Worm (Caenorhabditis elegans) whole organism, L4 larva: ENCODE results near the gene mab-21.

Source experiments
- F26F4.8 ChIP-seq: fragments of 200-800 bp; sonication (Bioruptor generic); conservative IDR thresholded peaks from 2 replicates; pipeline ENCODE4 v1.3.6; 2022; ENCODE audit warnings: missing genetic modification characterization, missing compliant biosample characterization
- R02D3.7 ChIP-seq: fragments of 150-350 bp; sonication (generic microtip); optimal IDR thresholded peaks from 3 replicates; lab custom pipeline; 2014; ENCODE audit warnings: missing biosample characterization, missing genetic modification characterization
- T20F7.1 ChIP-seq: fragments of 200-800 bp; sonication (Bioruptor generic); optimal IDR thresholded peaks from 2 replicates; lab custom pipeline; 2018; ENCODE audit warnings: mild to moderate bottlenecking, missing genetic modification characterization, missing compliant biosample characterization
- aha-1 ChIP-seq: fragments of 150-350 bp; peaks from one replicate; lab custom pipeline; 2014; ENCODE audit warnings: missing biosample characterization, missing genetic modification characterization
- ceh-28 ChIP-seq: fragments of 150-350 bp; optimal IDR thresholded peaks from 2 replicates; lab custom pipeline; 2014; ENCODE audit warnings: missing biosample characterization, missing genetic modification reagents, missing genetic modification characterization
- ceh-62 ChIP-seq: sonication (generic microtip); optimal IDR thresholded peaks from 2 replicates; lab custom pipeline; 2017; ENCODE audit warnings: missing biosample characterization, missing genetic modification characterization
- ces-1 ChIP-seq: fragments of 150-350 bp; sonication (generic microtip); optimal IDR thresholded peaks from 4 replicates; lab custom pipeline; 2014; ENCODE audit warnings: missing biosample characterization, missing genetic modification reagents, missing genetic modification characterization
- cey-2 ChIP-seq: sonication (generic microtip); optimal IDR thresholded peaks from 3 replicates; lab custom pipeline; 2017; ENCODE audit warnings: missing genetic modification characterization, mild to moderate bottlenecking, missing compliant biosample characterization, antibody characterized with exemption, borderline replicate concordance; ENCODE audit not compliant: insufficient read depth
- ctbp-1 ChIP-seq: fragments of 200-800 bp; sonication (Bioruptor generic); IDR thresholded peaks from 2 replicates; pipeline ENCODE4 v1.3.6; 2022; ENCODE audit warnings: missing genetic modification reagents, missing genetic modification characterization, missing compliant biosample characterization
- daf-12 ChIP-seq: fragments of 150-350 bp; optimal IDR thresholded peaks from 2 replicates; lab custom pipeline; 2014; ENCODE audit warnings: missing biosample characterization, missing genetic modification reagents, missing genetic modification characterization
- daf-16 ChIP-seq, 3 experiments: sonication (generic microtip); optimal IDR thresholded peaks; 2 replicates each; lab custom pipeline; 2016 to 2017; ENCODE audit warnings: missing genetic modification characterization in 3 of 3, missing genetic modification reagents in 3 of 3, mild to moderate bottlenecking in 2 of 3, missing compliant biosample characterization in 2 of 3, missing biosample characterization in 1 of 3, moderate library complexity in 1 of 3
- daf-19 ChIP-seq: fragments of 200-800 bp; sonication (Bioruptor generic); conservative IDR thresholded peaks from 2 replicates; pipeline ENCODE4 v1.3.6; 2022; ENCODE audit warnings: missing genetic modification characterization, missing compliant biosample characterization
- dmd-9 ChIP-seq: fragments of 200-800 bp; sonication (Bioruptor generic); IDR thresholded peaks from 2 replicates; pipeline ENCODE4 v1.3.6; 2022; ENCODE audit warnings: missing genetic modification reagents, missing genetic modification characterization, missing compliant biosample characterization
- egl-27 ChIP-seq: sonication (generic microtip); optimal IDR thresholded peaks from 3 replicates; lab custom pipeline; 2017; ENCODE audit warnings: missing biosample characterization, missing genetic modification reagents, missing genetic modification characterization
- fkh-10 ChIP-seq: fragments of 150-350 bp; optimal IDR thresholded peaks from 2 replicates; lab custom pipeline; 2014; ENCODE audit warnings: missing biosample characterization, missing genetic modification reagents, missing genetic modification characterization
- hlh-11 ChIP-seq: fragments of 200-800 bp; sonication (Bioruptor generic); optimal IDR thresholded peaks from 2 replicates; lab custom pipeline; 2018; ENCODE audit warnings: mild to moderate bottlenecking, missing genetic modification characterization, missing compliant biosample characterization
- hlh-30 ChIP-seq: sonication (generic microtip); optimal IDR thresholded peaks from 2 replicates; lab custom pipeline; 2017; ENCODE audit warnings: antibody characterized with exemption, mild to moderate bottlenecking, missing genetic modification characterization, missing compliant biosample characterization; ENCODE audit not compliant: insufficient read depth
- lin-39 ChIP-seq: fragments of 150-350 bp; optimal IDR thresholded peaks from 2 replicates; lab custom pipeline; 2014; ENCODE audit warnings: missing biosample characterization, missing genetic modification reagents, missing genetic modification characterization
- lsy-2 ChIP-seq, 2 experiments: fragments of 150-350 bp in 1 of 2; sonication (generic microtip) in 1 of 2; optimal IDR thresholded peaks; 2 replicates each; lab custom pipeline; 2014 to 2017; ENCODE audit warnings: missing biosample characterization in 2 of 2, missing genetic modification characterization in 2 of 2
- mep-1 ChIP-seq: fragments of 150-350 bp; sonication (generic microtip); optimal IDR thresholded peaks from 3 replicates; lab custom pipeline; 2014; ENCODE audit warnings: missing biosample characterization, missing genetic modification characterization
- nhr-111 ChIP-seq: fragments of 200-800 bp; sonication (Bioruptor generic); optimal IDR thresholded peaks from 2 replicates; lab custom pipeline; 2018; ENCODE audit warnings: mild to moderate bottlenecking, missing genetic modification characterization, missing compliant biosample characterization
- nhr-25 ChIP-seq: sonication (generic microtip); optimal IDR thresholded peaks from 2 replicates; lab custom pipeline; 2017; ENCODE audit warnings: missing genetic modification characterization, mild to moderate bottlenecking, missing compliant biosample characterization, antibody characterized with exemption, moderate library complexity, borderline replicate concordance; ENCODE audit not compliant: insufficient read depth
- nhr-48 ChIP-seq: sonication (generic microtip); optimal IDR thresholded peaks from 2 replicates; lab custom pipeline; 2016; ENCODE audit warnings: mild to moderate bottlenecking, missing genetic modification characterization, missing compliant biosample characterization
- nhr-77 ChIP-seq: fragments of 150-350 bp; optimal IDR thresholded peaks from 2 replicates; lab custom pipeline; 2014; ENCODE audit warnings: missing biosample characterization, missing genetic modification characterization
- pha-4 ChIP-seq, 2 experiments: fragments of 150-350 bp in 1 of 2; fragments of 200-800 bp in 1 of 2; sonication (Bioruptor generic) in 1 of 2; IDR thresholded peaks in 1 of 2; optimal IDR thresholded peaks in 1 of 2; 2 replicates each; pipeline versions ENCODE4 v1.3.6 to Lab custom; 2014 to 2022; ENCODE audit warnings: missing genetic modification characterization in 2 of 2, missing genetic modification reagents in 2 of 2, missing biosample characterization in 1 of 2, missing compliant biosample characterization in 1 of 2
- php-3 ChIP-seq: fragments of 200-800 bp; sonication (Bioruptor generic); IDR thresholded peaks from 2 replicates; pipeline ENCODE4 v1.3.6; 2022; ENCODE audit warnings: missing genetic modification reagents, missing genetic modification characterization, missing compliant biosample characterization
- unc-62 ChIP-seq, 3 experiments: fragments of 150-350 bp in 1 of 3; sonication (generic microtip); optimal IDR thresholded peaks in 2 of 3; peaks in 1 of 3; 1 replicate in 1 of 3; 2 replicates in 2 of 3; lab custom pipeline; 2014 to 2017; ENCODE audit warnings: missing biosample characterization in 3 of 3, missing genetic modification characterization in 3 of 3, missing genetic modification reagents in 3 of 3, missing genotype in 1 of 3

The mab-21 gene

DNA sequence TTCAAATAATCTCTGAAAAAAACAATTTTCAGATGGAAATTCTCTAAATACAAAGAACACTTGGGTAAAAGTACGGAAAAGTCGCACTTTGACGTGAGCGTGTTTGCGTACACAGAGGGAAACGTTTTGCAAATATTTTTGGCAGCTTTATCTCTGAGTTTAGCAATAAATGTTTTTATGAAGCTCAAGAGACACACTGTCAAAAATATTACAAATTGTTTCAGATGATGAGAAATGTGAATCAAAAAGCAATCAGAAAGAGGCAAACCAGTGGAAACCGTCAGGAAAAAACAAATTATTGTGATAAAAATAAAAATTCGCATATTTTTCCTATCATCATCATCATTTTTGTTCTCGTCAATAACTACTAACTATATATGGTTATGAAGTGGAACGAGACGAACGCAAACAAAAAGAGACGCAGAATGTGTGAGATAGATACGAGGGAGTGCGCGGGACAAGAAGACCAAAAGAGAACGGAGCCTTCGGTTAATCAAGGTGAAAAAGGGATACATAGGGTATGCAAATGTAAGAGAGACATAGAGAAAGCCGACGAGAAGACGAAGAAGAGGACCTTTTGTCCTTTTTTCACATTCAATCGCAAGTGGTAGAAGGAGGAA is 11.9 kb downstream of the mab-21 start, which contains the start of gene sel-2 (continued):
- TF ChIP-seq T20F7.1 (GFP tag; lab: Kevin White, UChicago) (no peak), cey-2 (tag; lab: Kevin White, UChicago) (no peak), lsy-2 (tag; optimal IDR thresholded peaks at IDR 0.05; lab: Kevin White, UChicago) (peak in 1 of 2 experiments; percentile 34), ctbp-1 (GFP tag; lab: Robert Waterston, UW) (no peak), daf-16 (GFP tag; optimal IDR thresholded peaks at IDR 0.05; lab: Kevin White, UChicago) (no peak), daf-16 (tag; optimal IDR thresholded peaks at IDR 0.05; lab: Kevin White, UChicago) (peak; percentile 60)

DNA sequence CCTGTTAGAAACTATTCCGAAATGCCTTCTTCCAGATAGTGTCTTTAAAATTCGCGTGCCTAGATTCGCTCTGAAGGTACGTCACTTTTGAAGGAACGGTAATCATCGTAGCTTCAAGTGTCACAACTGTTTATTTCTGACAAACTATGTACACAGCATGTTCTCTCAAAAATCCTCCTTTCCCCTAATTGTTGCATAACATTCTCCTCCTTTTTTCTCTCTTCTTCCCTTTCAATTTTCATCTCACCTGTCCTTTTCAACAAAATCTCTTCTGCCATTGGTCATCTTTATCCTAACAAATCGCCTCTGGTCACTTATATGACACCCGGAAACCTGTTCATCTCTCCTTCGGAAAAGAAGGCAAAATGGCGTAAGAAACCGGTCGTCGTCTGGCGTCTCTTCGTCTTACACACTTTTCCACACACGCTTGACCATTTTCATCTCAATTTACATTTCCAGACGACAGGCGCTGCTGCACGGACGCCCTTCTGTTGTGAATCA is 15.6 kb downstream of the mab-21 start, which contains the start of gene lips-3:
Gene lips-3 (plus strand): TSS at position 458 of the 501 bp plus-strand sequence.
- TF ChIP-seq unc-62 (GFP tag; optimal IDR thresholded peaks at IDR 0.05 in 1 of 2; lab: Kevin White, UChicago) (peak in 1 of 2 experiments; percentile 97), unc-62 (tag; optimal IDR thresholded peaks at IDR 0.05; lab: Kevin White, UChicago) (no peak), dmd-9 (GFP tag; lab: Robert Waterston, UW) (no peak), daf-19 (GFP tag; lab: Robert Waterston, UW) (no peak), hlh-11 (tag; lab: Kevin White, UChicago) (peak; percentile 26)

DNA sequence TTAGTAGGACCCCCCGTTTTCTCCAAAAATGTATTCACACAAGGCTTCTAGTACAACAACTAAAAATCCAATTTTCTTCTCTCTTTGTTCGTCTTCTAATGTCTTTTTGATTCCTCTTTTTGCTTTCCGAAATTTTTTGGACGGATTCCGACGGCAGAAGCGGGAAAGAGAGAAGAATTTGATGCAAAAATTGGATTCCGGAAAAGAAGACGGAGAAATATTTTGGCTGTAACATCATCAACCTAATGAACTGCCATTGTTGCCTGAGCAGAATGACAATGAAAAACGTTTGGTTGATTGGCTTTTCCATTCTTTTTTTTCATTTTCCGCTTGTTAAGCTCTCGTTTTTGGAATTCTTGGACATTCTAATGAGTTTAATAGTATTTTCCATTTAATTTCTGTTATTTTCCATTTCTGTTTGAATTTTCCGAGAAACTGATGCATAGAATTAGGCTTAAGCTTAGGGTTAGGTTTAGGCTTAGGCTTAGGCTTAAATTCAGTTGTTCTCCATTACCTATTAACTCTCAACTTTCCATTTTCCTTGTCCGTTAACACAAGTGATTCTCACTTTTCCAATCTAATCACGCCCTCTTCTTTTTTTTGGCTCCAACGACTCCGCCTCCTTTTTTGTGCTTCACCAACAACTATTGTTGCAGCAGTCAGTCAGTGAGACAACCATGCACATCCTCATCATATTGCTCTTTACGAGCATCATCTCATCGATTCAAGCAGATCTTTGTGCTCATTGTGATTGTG is 22.0 kb downstream of the mab-21 start, which contains the start of gene lron-5:
Gene lron-5 (plus strand): TSS at position 655 of the 756 bp plus-strand sequence.
- TF ChIP-seq php-3 (GFP tag; lab: Robert Waterston, UW) (no peak), nhr-77 (tag; lab: Kevin White, UChicago) (no peak), ceh-28 (tag; lab: Kevin White, UChicago) (no peak), lsy-2 (tag; optimal IDR thresholded peaks at IDR 0.05; lab: Kevin White, UChicago) (no peak), unc-62 (GFP tag; optimal IDR thresholded peaks at IDR 0.05 in 1 of 2; lab: Kevin White, UChicago) (peak in 1 of 2 experiments; percentile 91), unc-62 (tag; optimal IDR thresholded peaks at IDR 0.05; lab: Kevin White, UChicago) (no peak), hlh-30 (tag; lab: Kevin White, UChicago) (no peak), nhr-25 (tag; lab: Kevin White, UChicago) (no peak), fkh-10 (GFP tag; lab: Kevin White, UChicago) (peak; percentile 78), ces-1 (GFP tag; lab: Kevin White, UChicago) (peak; percentile 28), lin-39 (tag; lab: Kevin White, UChicago) (no peak), aha-1 (tag; lab: Kevin White, UChicago) (peak; percentile 46)

DNA sequence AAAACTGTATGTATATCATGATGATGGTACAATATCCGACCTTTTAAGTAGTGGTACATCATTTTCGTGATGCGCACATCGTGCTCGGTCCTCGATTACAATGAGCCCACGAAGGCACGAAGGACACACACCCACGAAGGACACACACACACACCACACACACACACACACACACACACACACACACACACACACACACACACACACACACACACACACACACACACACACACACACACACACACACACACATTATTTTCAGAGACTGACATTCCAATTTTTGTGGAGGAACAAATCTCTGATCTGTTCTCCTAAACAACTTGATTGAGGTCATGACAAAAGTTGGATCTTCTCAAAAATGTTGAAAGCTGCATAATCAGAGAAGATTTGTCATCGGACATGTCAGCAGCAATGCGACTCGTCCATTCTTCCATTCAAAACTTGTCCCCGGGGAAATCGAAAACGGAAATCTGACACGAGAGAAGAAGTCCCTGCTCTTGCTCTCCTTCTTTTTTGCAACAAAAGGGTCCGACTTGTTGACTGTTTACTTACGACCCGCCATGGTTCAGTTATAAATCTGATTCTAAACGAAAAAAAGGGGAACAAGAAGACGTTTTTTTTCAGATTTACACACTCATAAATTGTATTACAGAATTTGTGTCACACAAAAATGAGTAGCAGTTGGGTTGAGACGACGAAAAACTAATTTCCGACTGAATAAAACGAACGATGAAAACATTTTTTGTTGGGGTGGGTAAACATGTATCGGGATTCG is 25.8 kb downstream of the mab-21 start:
- TF ChIP-seq fkh-10 (GFP tag; lab: Kevin White, UChicago) (peak; percentile 91), mep-1 (no peak), R02D3.7 (tag; lab: Kevin White, UChicago) (no peak), lsy-2 (tag; optimal IDR thresholded peaks at IDR 0.05; lab: Kevin White, UChicago) (no peak), ceh-62 (no peak), pha-4 (GFP tag; IDR thresholded peaks at IDR 0.05; lab: Robert Waterston, UW) (no peak), pha-4 (tag; optimal IDR thresholded peaks at IDR 0.05; lab: Kevin White, UChicago) (no peak), nhr-111 (no peak), unc-62 (GFP tag; optimal IDR thresholded peaks at IDR 0.05 in 1 of 2; lab: Kevin White, UChicago) (peak in 1 of 2 experiments; percentile 89), unc-62 (tag; optimal IDR thresholded peaks at IDR 0.05; lab: Kevin White, UChicago) (no peak), nhr-48 (no peak), F26F4.8 (no peak), daf-12 (tag; lab: Kevin White, UChicago) (no peak), egl-27 (tag; lab: Kevin White, UChicago) (no peak)
